Worm (Caenorhabditis elegans) whole organism, late embryonic: Measurements from ENCODE around the gene cat-1.

ENCODE experiments used
- C08G9.2 ChIP-seq: sonication (generic microtip); optimal IDR thresholded peaks from 2 replicates; lab custom pipeline; 2016; ENCODE audit warnings: mild to moderate bottlenecking, missing genetic modification characterization, moderate library complexity, missing compliant biosample characterization
- F13H6.1 ChIP-seq: sonication (generic microtip); optimal IDR thresholded peaks from 2 replicates; lab custom pipeline; 2016; ENCODE audit warnings: missing genetic modification characterization, missing compliant biosample characterization
- K02D7.2 ChIP-seq: sonication (generic microtip); optimal IDR thresholded peaks from 2 replicates; lab custom pipeline; 2017; ENCODE audit warnings: mild to moderate bottlenecking, missing genetic modification characterization, missing compliant biosample characterization
- K09A11.1 ChIP-seq: sonication (generic microtip); optimal IDR thresholded peaks from 2 replicates; lab custom pipeline; 2017; ENCODE audit warnings: antibody characterized with exemption, mild to moderate bottlenecking, missing genetic modification characterization, missing compliant biosample characterization; ENCODE audit not compliant: insufficient read depth
- Y22D7AL.16 ChIP-seq: sonication (generic microtip); optimal IDR thresholded peaks from 2 replicates; lab custom pipeline; 2016; ENCODE audit warnings: missing genetic modification characterization, missing compliant biosample characterization
- ama-1 ChIP-seq: fragments of 150-350 bp; optimal IDR thresholded peaks from 2 replicates; lab custom pipeline; 2014
- ceh-14 ChIP-seq: sonication (generic microtip); optimal IDR thresholded peaks from 2 replicates; lab custom pipeline; 2016; ENCODE audit warnings: missing genotype, missing genetic modification characterization, missing compliant biosample characterization
- ceh-18 ChIP-seq: sonication (generic microtip); optimal IDR thresholded peaks from 2 replicates; lab custom pipeline; 2016; ENCODE audit warnings: missing genetic modification characterization, missing compliant biosample characterization
- ceh-2 ChIP-seq: sonication (generic microtip); optimal IDR thresholded peaks from 2 replicates; lab custom pipeline; 2016; ENCODE audit warnings: missing genotype, missing genetic modification characterization, missing compliant biosample characterization
- ceh-22 ChIP-seq: sonication (generic microtip); optimal IDR thresholded peaks from 2 replicates; lab custom pipeline; 2017; ENCODE audit warnings: missing biosample characterization, missing genetic modification characterization
- ceh-24 ChIP-seq: sonication (generic microtip); optimal IDR thresholded peaks from 2 replicates; lab custom pipeline; 2016; ENCODE audit warnings: mild to moderate bottlenecking, missing genetic modification characterization, missing compliant biosample characterization
- ceh-30 ChIP-seq: fragments of 150-350 bp; optimal IDR thresholded peaks from 2 replicates; lab custom pipeline; 2014; ENCODE audit warnings: missing biosample characterization, missing genetic modification characterization
- ceh-45 ChIP-seq: fragments of 200-800 bp; sonication (Bioruptor generic); IDR thresholded peaks from 2 replicates; pipeline ENCODE4 v1.3.6; 2022; ENCODE audit warnings: missing genetic modification reagents, missing genetic modification characterization, missing compliant biosample characterization
- ceh-48 ChIP-seq: sonication (generic microtip); optimal IDR thresholded peaks from 2 replicates; lab custom pipeline; 2016; ENCODE audit warnings: missing genetic modification characterization, inconsistent platforms, missing compliant biosample characterization
- ceh-9 ChIP-seq: sonication (generic microtip); optimal IDR thresholded peaks from 2 replicates; lab custom pipeline; 2016; ENCODE audit warnings: mild to moderate bottlenecking, missing genetic modification characterization, inconsistent platforms, missing compliant biosample characterization
- dve-1 ChIP-seq: sonication (generic microtip); optimal IDR thresholded peaks from 2 replicates; lab custom pipeline; 2017; ENCODE audit warnings: antibody characterized with exemption, mild to moderate bottlenecking, missing genetic modification characterization, missing compliant biosample characterization
- elt-2 ChIP-seq: sonication (generic microtip); optimal IDR thresholded peaks from 2 replicates; lab custom pipeline; 2016; ENCODE audit warnings: missing genetic modification reagents, missing genetic modification characterization, missing compliant biosample characterization
- ets-4 ChIP-seq: sonication (generic microtip); optimal IDR thresholded peaks from 2 replicates; lab custom pipeline; 2016; ENCODE audit warnings: missing genetic modification characterization, missing compliant biosample characterization
- fkh-6 ChIP-seq: sonication (generic microtip); optimal IDR thresholded peaks from 2 replicates; lab custom pipeline; 2016; ENCODE audit warnings: missing genetic modification characterization, missing compliant biosample characterization
- gmeb-2 ChIP-seq: sonication (generic microtip); optimal IDR thresholded peaks from 2 replicates; lab custom pipeline; 2016; ENCODE audit warnings: missing genetic modification characterization, inconsistent platforms, missing compliant biosample characterization
- hlh-13 ChIP-seq: fragments of 200-800 bp; sonication (Bioruptor generic); optimal IDR thresholded peaks from 2 replicates; lab custom pipeline; 2018; ENCODE audit warnings: mild to moderate bottlenecking, missing genetic modification characterization, missing compliant biosample characterization
- hlh-8 ChIP-seq: sonication (generic microtip); optimal IDR thresholded peaks from 2 replicates; lab custom pipeline; 2016; ENCODE audit warnings: missing genotype, missing genetic modification characterization, missing compliant biosample characterization
- lim-6 ChIP-seq: sonication (generic microtip); optimal IDR thresholded peaks from 2 replicates; lab custom pipeline; 2016; ENCODE audit warnings: missing genetic modification characterization, missing compliant biosample characterization
- lin-11 ChIP-seq: fragments of 200-800 bp; sonication (Bioruptor generic); optimal IDR thresholded peaks from 2 replicates; lab custom pipeline; 2018; ENCODE audit warnings: mild to moderate bottlenecking, missing genetic modification characterization, missing compliant biosample characterization
- madf-2 ChIP-seq: sonication (generic microtip); optimal IDR thresholded peaks from 2 replicates; lab custom pipeline; 2017; ENCODE audit warnings: missing genetic modification characterization, missing compliant biosample characterization
- mec-3 ChIP-seq: sonication (generic microtip); optimal IDR thresholded peaks from 2 replicates; lab custom pipeline; 2016; ENCODE audit warnings: borderline replicate concordance, missing genetic modification characterization, missing compliant biosample characterization
- nhr-11 ChIP-seq: fragments of 150-350 bp; optimal IDR thresholded peaks from 2 replicates; lab custom pipeline; 2014; ENCODE audit warnings: missing biosample characterization, missing genetic modification characterization
- npax-4 ChIP-seq: sonication (generic microtip); optimal IDR thresholded peaks from 2 replicates; lab custom pipeline; 2016; ENCODE audit warnings: missing genetic modification characterization, missing compliant biosample characterization
- odd-2 ChIP-seq: sonication (generic microtip); optimal IDR thresholded peaks from 2 replicates; lab custom pipeline; 2017; ENCODE audit warnings: antibody characterized with exemption, mild to moderate bottlenecking, missing genetic modification characterization, missing compliant biosample characterization
- pax-1 ChIP-seq: fragments of 150-350 bp; optimal IDR thresholded peaks from 2 replicates; lab custom pipeline; 2014; ENCODE audit warnings: missing biosample characterization, missing genetic modification characterization
- pha-4 ChIP-seq: fragments of 150-350 bp; optimal IDR thresholded peaks from 2 replicates; lab custom pipeline; 2018; ENCODE audit warnings: missing biosample characterization, missing genetic modification reagents, missing genetic modification characterization
- ref-2 ChIP-seq: sonication (generic microtip); optimal IDR thresholded peaks from 2 replicates; lab custom pipeline; 2016; ENCODE audit warnings: missing genetic modification characterization, missing compliant biosample characterization
- rnt-1 ChIP-seq: sonication (generic microtip); optimal IDR thresholded peaks from 2 replicates; lab custom pipeline; 2016; ENCODE audit warnings: missing genetic modification characterization, missing compliant biosample characterization
- sdc-2 ChIP-seq: sonication (generic microtip); optimal IDR thresholded peaks from 2 replicates; lab custom pipeline; 2016; ENCODE audit warnings: missing genotype, missing genetic modification characterization, missing compliant biosample characterization
- sox-4 ChIP-seq: sonication (generic microtip); optimal IDR thresholded peaks from 2 replicates; lab custom pipeline; 2017; ENCODE audit warnings: mild to moderate bottlenecking, missing genetic modification characterization, inconsistent platforms, missing compliant biosample characterization
- syd-9 ChIP-seq: sonication (generic microtip); optimal IDR thresholded peaks from 2 replicates; lab custom pipeline; 2016; ENCODE audit warnings: mild to moderate bottlenecking, missing genetic modification characterization, moderate library complexity, missing compliant biosample characterization
- tbx-2 ChIP-seq: sonication (generic microtip); optimal IDR thresholded peaks from 2 replicates; lab custom pipeline; 2016; ENCODE audit warnings: missing genetic modification characterization, missing compliant biosample characterization
- tbx-7 ChIP-seq: sonication (generic microtip); optimal IDR thresholded peaks from 2 replicates; lab custom pipeline; 2016; ENCODE audit warnings: missing genotype, missing genetic modification characterization, missing compliant biosample characterization
- ttx-3 ChIP-seq: sonication (generic microtip); optimal IDR thresholded peaks from 2 replicates; lab custom pipeline; 2016; ENCODE audit warnings: missing genetic modification reagents, missing genetic modification characterization, missing compliant biosample characterization
- unc-3 ChIP-seq, 2 experiments: fragments of 200-800 bp in 1 of 2; sonication (Bioruptor generic) in 1 of 2; sonication (generic microtip) in 1 of 2; conservative IDR thresholded peaks in 1 of 2; optimal IDR thresholded peaks in 1 of 2; 2 replicates each; pipeline versions ENCODE4 v1.3.6 to Lab custom; 2016 to 2022; ENCODE audit warnings: missing compliant biosample characterization in 2 of 2, missing genetic modification characterization in 2 of 2, missing genetic modification reagents in 1 of 2
- unc-55 ChIP-seq: sonication (generic microtip); optimal IDR thresholded peaks from 2 replicates; lab custom pipeline; 2017; ENCODE audit warnings: missing biosample characterization, missing genetic modification reagents, missing genetic modification characterization
- unc-86 ChIP-seq: sonication (generic microtip); optimal IDR thresholded peaks from 2 replicates; lab custom pipeline; 2016; ENCODE audit warnings: missing genetic modification characterization, missing compliant biosample characterization

The cat-1 gene

ce11 chrX:5686065-5686464 lies 24.5 kb downstream of the cat-1 start, which contains the start of gene set-20 (continued):
- TF ChIP-seq ets-4, result peak; percentile 10
- peak; percentile 84 for TF ChIP-seq sdc-2
- peak; percentile 78 for TF ChIP-seq unc-55 (GFP tag; lab: Kevin White, UChicago)

ce11 chrX:5680125-5680524 lies 30.4 kb downstream of the cat-1 start, which contains the start of gene set-19:
Gene set-19 (minus strand): TSS chrX:5680225.
- TF ChIP-seq dve-1, result no peak
- TF ChIP-seq sdc-2, result no peak
- TF ChIP-seq ceh-22 (tag; lab: Kevin White, UChicago), result no peak
- TF ChIP-seq npax-4 (tag; lab: Kevin White, UChicago), result no peak
- TF ChIP-seq rnt-1, result no peak
- TF ChIP-seq madf-2, result no peak
- no peak for TF ChIP-seq K09A11.1 (tag; lab: Kevin White, UChicago)

DNA sequence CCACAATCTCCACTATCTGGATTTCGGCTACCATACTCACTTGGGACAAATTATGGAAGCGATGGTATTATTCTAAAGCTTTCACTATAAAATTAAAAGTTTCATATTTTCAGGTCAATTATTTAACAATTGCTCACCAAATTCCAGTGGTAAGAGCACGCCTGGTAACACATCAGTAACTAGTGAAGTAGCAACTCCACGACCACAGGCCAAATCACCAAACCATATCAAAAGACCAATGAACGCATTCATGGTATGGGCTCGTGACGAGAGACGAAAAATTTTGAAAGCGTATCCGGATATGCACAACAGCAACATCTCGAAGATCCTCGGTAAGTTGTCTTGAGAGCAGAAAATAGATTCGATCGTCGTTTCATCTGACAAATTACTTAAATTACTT lies 37.9 kb downstream of the cat-1 start:
- no peak for TF ChIP-seq tbx-2 (tag; lab: Kevin White, UChicago)
- no peak for TF ChIP-seq pha-4 (tag; lab: Kevin White, UChicago)
- TF ChIP-seq unc-3 (GFP tag; conservative IDR thresholded peaks at IDR 0.05; lab: Robert Waterston, UW), result no peak
- no peak for TF ChIP-seq unc-3 (tag; optimal IDR thresholded peaks at IDR 0.05; lab: Kevin White, UChicago)
- no peak for TF ChIP-seq madf-2
- TF ChIP-seq unc-86 (tag; lab: Kevin White, UChicago), result no peak
- TF ChIP-seq lin-11 (tag; lab: Kevin White, UChicago), result no peak
- TF ChIP-seq elt-2 (tag; lab: Kevin White, UChicago), result no peak
- TF ChIP-seq ref-2 (tag; lab: Kevin White, UChicago), result no peak
- no peak for TF ChIP-seq pax-1 (tag; lab: Kevin White, UChicago)
- no peak for TF ChIP-seq dve-1
- TF ChIP-seq npax-4 (tag; lab: Kevin White, UChicago), result no peak
- no peak for TF ChIP-seq fkh-6 (tag; lab: Kevin White, UChicago)
- TF ChIP-seq hlh-13 (GFP tag; lab: Kevin White, UChicago), result no peak
- TF ChIP-seq ceh-14, result no peak
- no peak for TF ChIP-seq ceh-45 (GFP tag; lab: Robert Waterston, UW)
- TF ChIP-seq C08G9.2 (tag; lab: Kevin White, UChicago), result no peak
- no peak for TF ChIP-seq ama-1 (lab: Kevin White, UChicago)
- no peak for TF ChIP-seq ceh-30 (tag; lab: Kevin White, UChicago)
- no peak for TF ChIP-seq Y22D7AL.16
- TF ChIP-seq lim-6 (tag; lab: Kevin White, UChicago), result no peak

ce11 chrX:5670829-5671228 lies 39.7 kb downstream of the cat-1 start:
- TF ChIP-seq madf-2, result no peak
- no peak for TF ChIP-seq sox-4 (tag; lab: Kevin White, UChicago)
- no peak for TF ChIP-seq ceh-24 (tag; lab: Kevin White, UChicago)
- TF ChIP-seq unc-86 (tag; lab: Kevin White, UChicago), result no peak
- TF ChIP-seq odd-2 (tag; lab: Kevin White, UChicago), result no peak
- no peak for TF ChIP-seq rnt-1
- no peak for TF ChIP-seq hlh-8 (tag; lab: Kevin White, UChicago)
- no peak for TF ChIP-seq sdc-2
- no peak for TF ChIP-seq elt-2 (tag; lab: Kevin White, UChicago)
- no peak for TF ChIP-seq nhr-11 (tag; lab: Kevin White, UChicago)
- TF ChIP-seq ttx-3 (tag; lab: Kevin White, UChicago), result no peak
- TF ChIP-seq C08G9.2 (tag; lab: Kevin White, UChicago), result no peak
- no peak for TF ChIP-seq ceh-2 (tag; lab: Kevin White, UChicago)

DNA sequence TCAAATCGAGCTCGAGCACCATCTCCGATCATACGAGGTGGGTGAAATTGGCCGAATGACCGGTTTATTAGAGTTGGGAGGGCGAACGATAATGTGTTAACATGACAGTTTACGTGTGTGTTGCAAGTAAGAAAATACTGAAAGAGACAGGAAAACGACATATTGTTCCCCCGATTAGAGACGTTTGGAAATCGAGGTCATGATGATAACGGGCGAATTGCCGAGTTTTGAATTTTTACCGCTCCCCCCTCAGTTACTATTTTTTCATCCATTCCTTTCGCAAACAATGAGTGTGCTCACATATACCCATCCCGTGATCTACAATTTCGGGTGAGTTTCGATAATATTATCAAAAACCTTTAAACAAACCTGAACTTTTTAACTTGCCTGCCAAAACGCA lies 40.8 kb downstream of the cat-1 start:
- TF ChIP-seq ama-1 (lab: Kevin White, UChicago) (no peak), ceh-18 (tag; lab: Kevin White, UChicago) (no peak), gmeb-2 (no peak), K02D7.2 (tag; lab: Kevin White, UChicago) (no peak), ceh-48 (no peak), F13H6.1 (tag; lab: Kevin White, UChicago) (no peak), syd-9 (tag; lab: Kevin White, UChicago) (no peak), ceh-9 (no peak), ceh-24 (tag; lab: Kevin White, UChicago) (no peak), mec-3 (tag; lab: Kevin White, UChicago) (no peak), tbx-7 (tag; lab: Kevin White, UChicago) (no peak)
